Fruit fly (Drosophila melanogaster): ENCODE measurements around the gene CG46306.

CG46306 gene

dm6 chrX:16876425-16876824 is 41.1 kb upstream of the CG46306 start, which contains the start of gene CG13003:
CG13003 (minus strand) TSS chrX:16876544.
- TF ChIP-seq lov (optimal IDR thresholded peaks at IDR 0.05), result no peak
- TF ChIP-seq lov (GFP tag; IDR thresholded peaks at IDR 0.05), result no peak
- TF ChIP-seq Max (GFP tag; optimal IDR thresholded peaks at IDR 0.05), result no peak
- no peak for TF ChIP-seq Hand (GFP tag; optimal IDR thresholded peaks at IDR 0.05)
- peak; percentile 80 for TF ChIP-seq CG12769 (tag; optimal IDR thresholded peaks at IDR 0.05)
- 0 out of 3 replicates have a peak, but pooled peaks have one; percentile 20 for TF ChIP-seq CG34422 (GFP tag; IDR thresholded peaks at IDR 0.05)
- TF ChIP-seq crol (GFP tag; IDR thresholded peaks at IDR 0.05), result peak; percentile 69
- TF ChIP-seq Hr78 (GFP tag; optimal IDR thresholded peaks at IDR 0.05), result peak in 1 of 2 experiments; percentile 10
- no peak for TF ChIP-seq Dip2 (GFP tag; IDR thresholded peaks at IDR 0.05)
- no peak for TF ChIP-seq disco-r (GFP tag; optimal IDR thresholded peaks at IDR 0.05)
- no peak for TF ChIP-seq Dek (tag; optimal IDR thresholded peaks at IDR 0.05)
- peak; percentile 11; the same call in 1 of the 3 replicates for TF ChIP-seq ci (GFP tag; IDR thresholded peaks at IDR 0.05)
- TF ChIP-seq vvl (GFP tag; IDR thresholded peaks at IDR 0.05), result peak; percentile 91
- 0 out of 2 replicates have a peak, but pooled peaks have one; percentile 7 for TF ChIP-seq tna (GFP tag; IDR thresholded peaks at IDR 0.05; ENCODE audit: partially characterized antibody)
- no peak for TF ChIP-seq CG14667 (GFP tag; IDR thresholded peaks at IDR 0.05)
- TF ChIP-seq croc (GFP tag; conservative IDR thresholded peaks at IDR 0.05), result no peak
- no peak for TF ChIP-seq fru (optimal IDR thresholded peaks at IDR 0.05)
- no peak for TF ChIP-seq al (GFP tag; IDR thresholded peaks at IDR 0.05)
- TF ChIP-seq otp (GFP tag; IDR thresholded peaks at IDR 0.05), result 0 out of 3 replicates have a peak, but pooled peaks have one; percentile 45
- TF ChIP-seq Rfx (GFP tag; IDR thresholded peaks at IDR 0.05), result peak; percentile 29; the same call in 1 of the 2 replicates
- 0 out of 3 replicates have a peak, but pooled peaks have one; percentile 15 for TF ChIP-seq dysf (GFP tag; IDR thresholded peaks at IDR 0.05)
- peak; percentile 11; the same call in 1 of the 3 replicates for TF ChIP-seq row (GFP tag; IDR thresholded peaks at IDR 0.05)
- TF ChIP-seq oc (tag; optimal IDR thresholded peaks at IDR 0.05), result peak; percentile 54
- no peak for TF ChIP-seq HLHmδ (GFP tag; optimal IDR thresholded peaks at IDR 0.05)
- TF ChIP-seq Med (GFP tag), result peak; percentile 71
- peak; percentile 5 for TF ChIP-seq CG13894 (tag; optimal IDR thresholded peaks at IDR 0.05)
- TF ChIP-seq Deaf1 (tag; optimal IDR thresholded peaks at IDR 0.05), result peak; percentile 88
- no peak for TF ChIP-seq ftz-f1 (GFP tag; optimal IDR thresholded peaks at IDR 0.05)
- no peak for TF ChIP-seq CG18619 (GFP tag; optimal IDR thresholded peaks at IDR 0.05)
- TF ChIP-seq pfk (GFP tag; optimal IDR thresholded peaks at IDR 0.05), result peak; percentile 94
- TF ChIP-seq p53 (GFP tag; optimal IDR thresholded peaks at IDR 0.05), result no peak
- peak; percentile 63; the same call in 1 of the 4 replicates for TF ChIP-seq chinmo (GFP tag; IDR thresholded peaks at IDR 0.05; ENCODE audit: partially characterized antibody)
- TF ChIP-seq CG10209 (GFP tag; optimal IDR thresholded peaks at IDR 0.05), result no peak
- peak; percentile 15; the same call in 1 of the 2 replicates for TF ChIP-seq E2f2 (GFP tag; IDR thresholded peaks at IDR 0.05)
- TF ChIP-seq CG17829 (tag; optimal IDR thresholded peaks at IDR 0.05), result no peak
- TF ChIP-seq CG31441 (GFP tag; IDR thresholded peaks at IDR 0.05), result no peak
- no peak for TF ChIP-seq CG4282 (GFP tag; optimal IDR thresholded peaks at IDR 0.05)

- no peak for TF ChIP-seq lilli (GFP tag; optimal IDR thresholded peaks at IDR 0.05)
- TF ChIP-seq chif (GFP tag; optimal IDR thresholded peaks at IDR 0.05), result no peak
- TF ChIP-seq CG33213 (GFP tag; optimal IDR thresholded peaks at IDR 0.05), result no peak
- TF ChIP-seq C15 (GFP tag; IDR thresholded peaks at IDR 0.05), result no peak
- TF ChIP-seq CG10959 (GFP tag; IDR thresholded peaks at IDR 0.05), result no peak
- TF ChIP-seq eve (GFP tag; optimal IDR thresholded peaks at IDR 0.05), result no peak
- no peak for TF ChIP-seq Max (GFP tag; optimal IDR thresholded peaks at IDR 0.05)
- TF ChIP-seq CG10431 (GFP tag; optimal IDR thresholded peaks at IDR 0.05), result no peak
- no peak for TF ChIP-seq eyg (GFP tag; optimal IDR thresholded peaks at IDR 0.05)
- no peak for TF ChIP-seq CG4730 (GFP tag; IDR thresholded peaks at IDR 0.05)
- TF ChIP-seq CG3407 (GFP tag; optimal IDR thresholded peaks at IDR 0.05), result no peak
- TF ChIP-seq crp (GFP tag; optimal IDR thresholded peaks at IDR 0.05), result no peak
- TF ChIP-seq Trl (optimal IDR thresholded peaks at IDR 0.05), result no peak
- TF ChIP-seq Trl (GFP tag; optimal IDR thresholded peaks at IDR 0.05), result no peak
- peak; percentile 10; the same call in 1 of the 2 replicates for TF ChIP-seq CG13287 (GFP tag; IDR thresholded peaks at IDR 0.05; ENCODE audit: partially characterized antibody)
- TF ChIP-seq E2f2 (GFP tag; IDR thresholded peaks at IDR 0.05), result peak; percentile 37; the same call in 1 of the 2 replicates
- no peak for TF ChIP-seq Chrac-16 (GFP tag; optimal IDR thresholded peaks at IDR 0.05)
- no peak for TF ChIP-seq CG9609 (GFP tag; optimal IDR thresholded peaks at IDR 0.05)
These were observed 39.4 kb upstream of the CG46306 start for dm6 chrX:16874671-16875070.

All from whole organism, embryonic.